Fruit fly (Drosophila melanogaster) whole organism, prepupa: Measurements from ENCODE around the gene sick.

ENCODE experiments used
- CG11294 ChIP-seq: fragments of 200-800 bp; sonication (Bioruptor generic); IDR thresholded peaks from 2 replicates; pipeline ENCODE4 v1.3.6; 2022; ENCODE audit warnings: missing biosample characterization, missing genetic modification characterization
- CG11762 ChIP-seq: fragments of 200-800 bp; sonication (Bioruptor generic); optimal IDR thresholded peaks from 3 replicates; lab custom pipeline; 2016; ENCODE audit warnings: missing biosample characterization, missing genetic modification characterization; ENCODE audit not compliant: insufficient read depth
- CG11902 ChIP-seq: fragments of 200-800 bp; sonication (Bioruptor generic); optimal IDR thresholded peaks from 3 replicates; lab custom pipeline; 2016; ENCODE audit warnings: missing biosample characterization, missing genetic modification characterization
- CG15336 ChIP-seq: fragments of 200-800 bp; sonication (Bioruptor generic); IDR thresholded peaks from 2 replicates; pipeline ENCODE4 v1.3.6; 2022; ENCODE audit warnings: missing biosample characterization, missing genetic modification characterization
- CG3032 ChIP-seq: fragments of 200-800 bp; optimal IDR thresholded peaks from 2 replicates; lab custom pipeline; 2019; ENCODE audit warnings: missing biosample characterization, mild to moderate bottlenecking, missing genetic modification characterization, moderate library complexity
- CG34406 ChIP-seq: fragments of 200-800 bp; sonication (Bioruptor generic); optimal IDR thresholded peaks from 3 replicates; lab custom pipeline; 2016; ENCODE audit warnings: missing biosample characterization, missing genetic modification characterization
- CG3919 ChIP-seq: fragments of 200-800 bp; sonication (Bioruptor generic); optimal IDR thresholded peaks from 3 replicates; lab custom pipeline; 2016; ENCODE audit warnings: missing biosample characterization, missing genetic modification characterization
- CG6163 ChIP-seq: fragments of 200-800 bp; sonication (Bioruptor generic); IDR thresholded peaks from 3 replicates; pipeline ENCODE4 v1.3.6; 2022; ENCODE audit warnings: missing biosample characterization, missing genetic modification characterization
- CG6276 ChIP-seq: fragments of 200-800 bp; sonication (Bioruptor generic); optimal IDR thresholded peaks from 2 replicates; lab custom pipeline; 2017; ENCODE audit warnings: missing biosample characterization, mild to moderate bottlenecking, missing genetic modification characterization
- CG6792 ChIP-seq: fragments of 200-800 bp; sonication (Bioruptor generic); optimal IDR thresholded peaks from 3 replicates; lab custom pipeline; 2016; ENCODE audit warnings: missing biosample characterization, missing genetic modification characterization
- CG6808 ChIP-seq: fragments of 200-800 bp; sonication (Bioruptor generic); optimal IDR thresholded peaks from 3 replicates; lab custom pipeline; 2017; ENCODE audit warnings: missing biosample characterization, missing genetic modification characterization, mild to moderate bottlenecking, moderate library complexity, missing genetic modification reagents
- CG6854 ChIP-seq: fragments of 200-800 bp; sonication (Bioruptor generic); optimal IDR thresholded peaks from 2 replicates; lab custom pipeline; 2017; ENCODE audit warnings: missing biosample characterization, mild to moderate bottlenecking, missing genetic modification characterization
- CG7368 ChIP-seq: fragments of 200-800 bp; sonication (Bioruptor generic); optimal IDR thresholded peaks from 3 replicates; lab custom pipeline; 2016; ENCODE audit warnings: missing biosample characterization, missing genetic modification characterization
- CG8632 ChIP-seq: fragments of 200-800 bp; sonication (Bioruptor generic); optimal IDR thresholded peaks from 3 replicates; lab custom pipeline; 2016; ENCODE audit warnings: missing biosample characterization, missing genetic modification characterization
- CG9139 ChIP-seq: fragments of 200-800 bp; sonication (Bioruptor generic); optimal IDR thresholded peaks from 3 replicates; lab custom pipeline; 2017; ENCODE audit warnings: missing biosample characterization, mild to moderate bottlenecking, missing genetic modification characterization
- Eip78C ChIP-seq: fragments of 200-800 bp; sonication (Bioruptor generic); peaks from one replicate; lab custom pipeline; 2016; ENCODE audit warnings: missing biosample characterization, missing genetic modification characterization
- Eip93F ChIP-seq: fragments of 200-800 bp; sonication (Bioruptor generic); optimal IDR thresholded peaks from 2 replicates; lab custom pipeline; 2016; ENCODE audit warnings: missing biosample characterization, mild to moderate bottlenecking, missing genetic modification characterization
- Ets21C ChIP-seq: fragments of 200-800 bp; sonication (Bioruptor generic); optimal IDR thresholded peaks from 3 replicates; lab custom pipeline; 2016; ENCODE audit warnings: missing biosample characterization, missing genetic modification characterization
- Ets96B ChIP-seq: fragments of 200-800 bp; optimal IDR thresholded peaks from 2 replicates; lab custom pipeline; 2019; ENCODE audit warnings: missing biosample characterization, mild to moderate bottlenecking, missing genetic modification characterization, moderate library complexity
- Hr38 ChIP-seq: sonication (Bioruptor generic); optimal IDR thresholded peaks from 2 replicates; lab custom pipeline; 2016; ENCODE audit warnings: missing biosample characterization, missing genetic modification characterization
- Lpt ChIP-seq: fragments of 200-800 bp; sonication (Bioruptor generic); optimal IDR thresholded peaks from 3 replicates; lab custom pipeline; 2016; ENCODE audit warnings: missing biosample characterization, missing genetic modification characterization
- Smox ChIP-seq: fragments of 200-800 bp; sonication (Bioruptor generic); optimal IDR thresholded peaks from 3 replicates; lab custom pipeline; 2016; ENCODE audit warnings: missing biosample characterization, missing genetic modification characterization
- Sox102F ChIP-seq: fragments of 200-800 bp; sonication (Bioruptor generic); optimal IDR thresholded peaks from 2 replicates; lab custom pipeline; 2016; ENCODE audit warnings: missing biosample characterization, mild to moderate bottlenecking, missing genetic modification characterization
- Sox14 ChIP-seq: fragments of 200-800 bp; sonication (Bioruptor generic); optimal IDR thresholded peaks from 3 replicates; lab custom pipeline; 2016; ENCODE audit warnings: missing biosample characterization, missing genetic modification characterization
- Sox15 ChIP-seq: fragments of 200-800 bp; sonication (Bioruptor generic); optimal IDR thresholded peaks from 3 replicates; lab custom pipeline; 2016; ENCODE audit warnings: missing biosample characterization, missing genetic modification characterization
- acj6 ChIP-seq: fragments of 200-800 bp; sonication (Bioruptor generic); optimal IDR thresholded peaks from 3 replicates; lab custom pipeline; 2016; ENCODE audit warnings: missing biosample characterization, missing genetic modification characterization
- cyc ChIP-seq: fragments of 200-800 bp; sonication (Bioruptor generic); optimal IDR thresholded peaks from 3 replicates; lab custom pipeline; 2016; ENCODE audit warnings: missing biosample characterization, missing genetic modification characterization
- dac ChIP-seq: fragments of 200-800 bp; sonication (Bioruptor generic); optimal IDR thresholded peaks from 2 replicates; lab custom pipeline; 2017; ENCODE audit warnings: missing biosample characterization, mild to moderate bottlenecking, missing genetic modification characterization
- eg ChIP-seq: fragments of 200-800 bp; sonication (Bioruptor generic); IDR thresholded peaks from 3 replicates; pipeline ENCODE4 v1.3.6; 2022; ENCODE audit warnings: missing biosample characterization, missing genetic modification characterization
- fd85E ChIP-seq: fragments of 200-800 bp; sonication (Bioruptor generic); optimal IDR thresholded peaks from 3 replicates; lab custom pipeline; 2016; ENCODE audit warnings: missing biosample characterization, missing genetic modification characterization
- lz ChIP-seq: fragments of 200-800 bp; sonication (Bioruptor generic); optimal IDR thresholded peaks from 3 replicates; lab custom pipeline; 2016; ENCODE audit warnings: missing biosample characterization, missing genetic modification characterization
- net ChIP-seq: fragments of 200-800 bp; sonication (Bioruptor generic); optimal IDR thresholded peaks from 3 replicates; lab custom pipeline; 2016; ENCODE audit warnings: missing biosample characterization, missing genetic modification characterization
- pdm3 ChIP-seq: fragments of 200-800 bp; sonication (Bioruptor generic); optimal IDR thresholded peaks from 3 replicates; lab custom pipeline; 2016; ENCODE audit warnings: missing biosample characterization, missing genetic modification characterization
- salr ChIP-seq, 2 experiments: fragments of 200-800 bp; sonication (Bioruptor generic); optimal IDR thresholded peaks; 3 replicates each; lab custom pipeline; 2016 to 2018; ENCODE audit warnings: missing biosample characterization in 2 of 2, missing genetic modification characterization in 2 of 2, mild to moderate bottlenecking in 1 of 2
- spab ChIP-seq: fragments of 200-800 bp; sonication (Bioruptor generic); optimal IDR thresholded peaks from 2 replicates; lab custom pipeline; 2017; ENCODE audit warnings: missing biosample characterization, mild to moderate bottlenecking, missing genetic modification characterization, missing genetic modification reagents
- topi ChIP-seq: fragments of 200-800 bp; sonication (Bioruptor generic); optimal IDR thresholded peaks from 3 replicates; lab custom pipeline; 2016; ENCODE audit warnings: missing biosample characterization, missing genetic modification characterization
- vri ChIP-seq: fragments of 200-800 bp; sonication (Bioruptor generic); optimal IDR thresholded peaks from 3 replicates; lab custom pipeline; 2016; ENCODE audit warnings: missing biosample characterization, mild to moderate bottlenecking, missing genetic modification characterization

sick gene

dm6 chr2L:19763773-19764580 lies 32.2 kb upstream of the sick start, which contains the start of gene fbp (continued):
- TF ChIP-seq Sox15 (GFP tag; lab: Kevin White, UChicago) = peak; percentile 65
- TF ChIP-seq CG34406 = peak; percentile 86
- peak; percentile 73 for TF ChIP-seq Ets96B
- peak; percentile 38 for TF ChIP-seq Sox102F (GFP tag; lab: Kevin White, UChicago)
- peak; percentile 42 for TF ChIP-seq pdm3
- TF ChIP-seq dac = peak; percentile 56
- peak; percentile 69 for TF ChIP-seq CG6792 (GFP tag; lab: Kevin White, UChicago)
- peak; percentile 53 for TF ChIP-seq CG6163 (GFP tag; lab: Robert Waterston, UW)
- TF ChIP-seq CG6854 (GFP tag; lab: Kevin White, UChicago) = no peak
- TF ChIP-seq Ets21C (GFP tag; lab: Kevin White, UChicago) = no peak
- peak; percentile 77 for TF ChIP-seq CG3032 (tag; lab: Kevin White, UChicago)
- peak; percentile 32 for TF ChIP-seq vri (GFP tag; lab: Kevin White, UChicago)
- TF ChIP-seq topi (GFP tag; lab: Kevin White, UChicago) = peak; percentile 41
- TF ChIP-seq CG3919 (GFP tag; lab: Kevin White, UChicago) = peak; percentile 73
- peak; percentile 49 for TF ChIP-seq Lpt (GFP tag; lab: Kevin White, UChicago)
- peak; percentile 8 for TF ChIP-seq Sox14 (GFP tag; lab: Kevin White, UChicago)
- TF ChIP-seq CG11762 (GFP tag; lab: Kevin White, UChicago) = peak; percentile 52
- peak; percentile 20 for TF ChIP-seq Eip93F (GFP tag; lab: Kevin White, UChicago)
- TF ChIP-seq net (GFP tag; lab: Kevin White, UChicago) = peak; percentile 76
- TF ChIP-seq CG9139 (GFP tag; lab: Kevin White, UChicago) = peak; percentile 30
- peak; percentile 77 for TF ChIP-seq acj6
- TF ChIP-seq Eip78C (GFP tag; lab: Kevin White, UChicago) = peak; percentile 87

dm6 chr2L:19764581-19765136 lies 31.5 kb upstream of the sick start:
- TF ChIP-seq CG11294 (no peak), vri (GFP tag; lab: Kevin White, UChicago) (peak; percentile 23), CG15336 (GFP tag; lab: Robert Waterston, UW) (0 out of 2 replicates have a peak, but pooled peaks have one; percentile 2), topi (GFP tag; lab: Kevin White, UChicago) (no peak), fd85E (GFP tag; lab: Kevin White, UChicago) (no peak), CG8632 (peak; percentile 39), salr (GFP tag; optimal IDR thresholded peaks at IDR 0.05; lab: Kevin White, UChicago) (peak in 1 of 2 experiments; percentile 86), Hr38 (GFP tag; lab: Kevin White, UChicago) (no peak), Eip78C (GFP tag; lab: Kevin White, UChicago) (peak; percentile 41), CG6276 (peak; percentile 70)

DNA sequence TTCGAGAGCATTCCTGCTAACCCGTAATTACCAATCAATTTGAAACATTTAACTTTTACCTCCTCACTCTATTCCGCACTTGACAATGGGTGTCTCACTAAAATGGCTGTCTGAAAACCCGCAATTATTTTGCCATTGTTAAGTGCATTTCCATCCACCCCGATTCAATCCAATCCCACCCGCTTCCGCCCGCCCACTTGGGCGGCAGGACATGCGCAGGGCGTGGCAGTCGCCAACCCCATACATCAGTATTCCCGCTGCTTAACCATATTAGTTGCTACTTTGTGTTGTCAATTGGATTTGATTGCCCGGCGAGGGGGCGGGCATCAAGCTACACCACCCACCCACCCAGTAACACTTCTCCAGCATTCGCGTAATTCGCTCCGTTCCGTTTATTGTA lies 30.8 kb upstream of the sick start:
- no peak for TF ChIP-seq CG6163 (GFP tag; lab: Robert Waterston, UW)
- TF ChIP-seq CG7368 = no peak
- no peak for TF ChIP-seq eg (GFP tag; lab: Robert Waterston, UW)
- TF ChIP-seq lz (GFP tag; lab: Kevin White, UChicago) = no peak
- no peak for TF ChIP-seq CG6808 (GFP tag; lab: Kevin White, UChicago)
- TF ChIP-seq CG6792 (GFP tag; lab: Kevin White, UChicago) = no peak
- no peak for TF ChIP-seq net (GFP tag; lab: Kevin White, UChicago)
- TF ChIP-seq cyc = no peak
- TF ChIP-seq Smox (GFP tag; lab: Kevin White, UChicago) = no peak
- TF ChIP-seq topi (GFP tag; lab: Kevin White, UChicago) = no peak
- TF ChIP-seq CG11902 (GFP tag; lab: Kevin White, UChicago) = no peak
- no peak for TF ChIP-seq spab (GFP tag; lab: Kevin White, UChicago)
- TF ChIP-seq CG6276 = no peak
